Fruit fly (Drosophila melanogaster): ENCODE measurements around the gene CG31465.

The CG31465 gene

dm6 chr3R:21855469-21855826, 25.2 kb upstream of the CG31465 start (continued):
- no peak for TF ChIP-seq Hey (tag; optimal IDR thresholded peaks at IDR 0.05)
- TF ChIP-seq Kr (GFP tag; optimal IDR thresholded peaks at IDR 0.05) = no peak
- 0 out of 2 replicates have a peak, but pooled peaks have one; percentile 33 for TF ChIP-seq Nf-YA (GFP tag; IDR thresholded peaks at IDR 0.05)
- TF ChIP-seq Med (GFP tag) = peak; percentile 65
- TF ChIP-seq Neu2 (GFP tag; optimal IDR thresholded peaks at IDR 0.05; ENCODE audit: borderline replicate concordance) = no peak
- no peak for TF ChIP-seq Trl (optimal IDR thresholded peaks at IDR 0.05)
- no peak for TF ChIP-seq Trl (GFP tag; optimal IDR thresholded peaks at IDR 0.05)
- peak; percentile 13 for TF ChIP-seq CG33213 (GFP tag; optimal IDR thresholded peaks at IDR 0.05)
- no peak for TF ChIP-seq Meics (GFP tag; optimal IDR thresholded peaks at IDR 0.05)
- no peak for TF ChIP-seq CG10979 (tag; optimal IDR thresholded peaks at IDR 0.05)

- TF ChIP-seq CG8290 (GFP tag; optimal IDR thresholded peaks at IDR 0.05) = no peak
- peak in 1 of 2 experiments; percentile 89 for TF ChIP-seq CG8290 (tag; optimal IDR thresholded peaks at IDR 0.05)
- peak; percentile 65 for TF ChIP-seq HmgZ (tag; optimal IDR thresholded peaks at IDR 0.05)
- peak; percentile 64 for TF ChIP-seq Side (GFP tag; optimal IDR thresholded peaks at IDR 0.05)
- TF ChIP-seq eve (GFP tag; optimal IDR thresholded peaks at IDR 0.05) = peak in 1 of 2 experiments; percentile 93
- peak; percentile 50; the same call in 1 of the 2 replicates for TF ChIP-seq seq (GFP tag; IDR thresholded peaks at IDR 0.05)
- TF ChIP-seq HHEX (GFP tag; optimal IDR thresholded peaks at IDR 0.05) = peak; percentile 5
- no peak for TF ChIP-seq CG31365 (tag; optimal IDR thresholded peaks at IDR 0.05)
- peak; percentile 11 for TF ChIP-seq CG12236 (GFP tag; optimal IDR thresholded peaks at IDR 0.05)
- peak; percentile 38 for TF ChIP-seq YL-1 (GFP tag; optimal IDR thresholded peaks at IDR 0.05)
- peak; percentile 12 for TF ChIP-seq CG3407 (GFP tag; optimal IDR thresholded peaks at IDR 0.05)
- peak; percentile 37 for TF ChIP-seq CG33557 (GFP tag; optimal IDR thresholded peaks at IDR 0.05)
- TF ChIP-seq az2 (GFP tag; optimal IDR thresholded peaks at IDR 0.05) = peak; percentile 13
- no peak for TF ChIP-seq ind (GFP tag; optimal IDR thresholded peaks at IDR 0.05)
- TF ChIP-seq lab (GFP tag; optimal IDR thresholded peaks at IDR 0.05) = peak; percentile 63
- TF ChIP-seq Hr3 (GFP tag; optimal IDR thresholded peaks at IDR 0.05) = peak; percentile 4
- TF ChIP-seq salm (tag; optimal IDR thresholded peaks at IDR 0.05) = peak; percentile 18
- peak; percentile 23; the same call in 1 of the 2 replicates for TF ChIP-seq Ptx1 (GFP tag; IDR thresholded peaks at IDR 0.05)
- TF ChIP-seq CHES-1-like (GFP tag; optimal IDR thresholded peaks at IDR 0.05) = peak; percentile 1
- TF ChIP-seq sim (GFP tag; IDR thresholded peaks at IDR 0.05) = no peak
- TF ChIP-seq CG31224 (GFP tag; IDR thresholded peaks at IDR 0.05) = 0 out of 2 replicates have a peak, but pooled peaks have one; percentile 5
- TF ChIP-seq psq (GFP tag; optimal IDR thresholded peaks at IDR 0.05) = peak; percentile 56
- TF ChIP-seq fd96Cb (tag; optimal IDR thresholded peaks at IDR 0.05) = no peak
- TF ChIP-seq CG32767 (GFP tag; IDR thresholded peaks at IDR 0.05) = no peak
- TF ChIP-seq CG9817 (tag; optimal IDR thresholded peaks at IDR 0.05) = peak; percentile 11
- TF ChIP-seq CG30403 (GFP tag; optimal IDR thresholded peaks at IDR 0.05) = peak; percentile 41
- TF ChIP-seq CG8924 (tag; optimal IDR thresholded peaks at IDR 0.05) = peak; percentile 52
- peak; percentile 46; the same call in 1 of the 2 replicates for TF ChIP-seq slbo (GFP tag; IDR thresholded peaks at IDR 0.05)
- TF ChIP-seq Six4 (GFP tag; optimal IDR thresholded peaks at IDR 0.05) = no peak
- no peak for TF ChIP-seq p53 (GFP tag; optimal IDR thresholded peaks at IDR 0.05)
- TF ChIP-seq Dbx (GFP tag; IDR thresholded peaks at IDR 0.05) = peak; percentile 63; the same call in 1 of the 3 replicates
- peak; percentile 66 for TF ChIP-seq ERR (GFP tag; optimal IDR thresholded peaks at IDR 0.05)
- TF ChIP-seq CG6254 (GFP tag; optimal IDR thresholded peaks at IDR 0.05) = no peak
- peak; percentile 5 for TF ChIP-seq zen (tag; optimal IDR thresholded peaks at IDR 0.05)
- peak; percentile 63 for TF ChIP-seq CG7928 (GFP tag; optimal IDR thresholded peaks at IDR 0.05)
- peak; percentile 36 for TF ChIP-seq Sox102F (GFP tag; optimal IDR thresholded peaks at IDR 0.05)
- peak; percentile 17; the same call in 1 of the 3 replicates for TF ChIP-seq vnd (GFP tag; IDR thresholded peaks at IDR 0.05; ENCODE audit: partially characterized antibody)
- TF ChIP-seq CG30431 (GFP tag; optimal IDR thresholded peaks at IDR 0.05) = no peak
- no peak for TF ChIP-seq Hey (tag; optimal IDR thresholded peaks at IDR 0.05)
- TF ChIP-seq Nf-YC (tag; optimal IDR thresholded peaks at IDR 0.05) = peak; percentile 1
Measured at dm6 chr3R:21856098-21856872, 24.3 kb upstream of the CG31465 start, which contains the start of gene glec. TSS of gene glec (minus strand) at chr3R:21856266.
